Fruit fly (Drosophila melanogaster) whole organism, embryonic: Measurements from ENCODE around the gene CG45002.

Experiments
- Abd-B ChIP-seq: fragments of 200-800 bp; sonication (Bioruptor generic); optimal IDR thresholded peaks from 2 replicates; lab custom pipeline; 2018; ENCODE audit warnings: missing biosample characterization, mild to moderate bottlenecking, missing genetic modification characterization, moderate library complexity
- Bgb ChIP-seq: fragments of 200-800 bp; sonication (Bioruptor generic); IDR thresholded peaks from 2 replicates; pipeline ENCODE4 v1.3.6; 2022; ENCODE audit warnings: missing biosample characterization, missing genetic modification characterization; ENCODE audit not compliant: partially characterized antibody
- C15 ChIP-seq: fragments of 200-800 bp; sonication (Bioruptor generic); IDR thresholded peaks from 3 replicates; pipeline ENCODE4 v1.3.6; 2022; ENCODE audit warnings: missing biosample characterization, missing genetic modification characterization
- CG10543 ChIP-seq: fragments of 200-800 bp; sonication (Bioruptor generic); optimal IDR thresholded peaks from 3 replicates; lab custom pipeline; 2017; ENCODE audit warnings: missing biosample characterization, mild to moderate bottlenecking, missing genetic modification characterization, moderate library complexity
- CG11085 ChIP-seq: fragments of 200-800 bp; sonication (Bioruptor generic); IDR thresholded peaks from 2 replicates; pipeline ENCODE4 v1.3.6; 2022; ENCODE audit warnings: missing biosample characterization, missing genetic modification characterization
- CG11723 ChIP-seq: fragments of 200-800 bp; sonication (Bioruptor generic); optimal IDR thresholded peaks from 2 replicates; lab custom pipeline; 2017; ENCODE audit warnings: missing biosample characterization, mild to moderate bottlenecking, missing genetic modification characterization
- CG12659 ChIP-seq: fragments of 200-800 bp; sonication (Bioruptor generic); optimal IDR thresholded peaks from 3 replicates; lab custom pipeline; 2017; ENCODE audit warnings: mild to moderate bottlenecking, missing biosample characterization, missing genetic modification reagents, missing genetic modification characterization
- CG13123 ChIP-seq: fragments of 200-800 bp; sonication (Bioruptor generic); optimal IDR thresholded peaks from 2 replicates; lab custom pipeline; 2016; ENCODE audit warnings: missing biosample characterization, missing genetic modification characterization
- CG13775 ChIP-seq: fragments of 200-800 bp; sonication (Bioruptor generic); optimal IDR thresholded peaks from 3 replicates; lab custom pipeline; 2017; ENCODE audit warnings: missing biosample characterization, mild to moderate bottlenecking, missing genetic modification characterization
- CG15073 ChIP-seq: fragments of 200-800 bp; sonication (Bioruptor generic); optimal IDR thresholded peaks from 2 replicates; lab custom pipeline; 2016; ENCODE audit warnings: missing biosample characterization, missing genetic modification characterization
- CG15601 ChIP-seq: fragments of 200-800 bp; sonication (Bioruptor generic); optimal IDR thresholded peaks from 3 replicates; lab custom pipeline; 2019; ENCODE audit warnings: missing biosample characterization, mild to moderate bottlenecking, missing genetic modification characterization, moderate library complexity
- CG16815 ChIP-seq: fragments of 200-800 bp; sonication (Bioruptor generic); optimal IDR thresholded peaks from 3 replicates; lab custom pipeline; 2017; ENCODE audit warnings: missing biosample characterization, mild to moderate bottlenecking, missing genetic modification characterization
- CG3726 ChIP-seq: fragments of 200-800 bp; sonication (Bioruptor generic); IDR thresholded peaks from 3 replicates; pipeline ENCODE4, ENCODE4 v1.3.6; 2022; ENCODE audit warnings: missing biosample characterization, missing genetic modification characterization
- CG6689 ChIP-seq: fragments of 200-800 bp; sonication (Bioruptor generic); IDR thresholded peaks from 2 replicates; pipeline ENCODE4 v1.3.6; 2022; ENCODE audit warnings: missing biosample characterization, missing genetic modification characterization
- CG6765 ChIP-seq: fragments of 200-800 bp; sonication (Bioruptor generic); optimal IDR thresholded peaks from 3 replicates; lab custom pipeline; 2017; ENCODE audit warnings: missing biosample characterization, mild to moderate bottlenecking, missing genetic modification characterization
- CG6791 ChIP-seq: fragments of 200-800 bp; sonication (Bioruptor generic); IDR thresholded peaks from 3 replicates; pipeline ENCODE4 v1.3.6; 2022; ENCODE audit warnings: missing biosample characterization, missing genetic modification characterization; ENCODE audit not compliant: partially characterized antibody
- CG7987 ChIP-seq: fragments of 200-800 bp; sonication (Bioruptor generic); optimal IDR thresholded peaks from 2 replicates; lab custom pipeline; 2018; ENCODE audit warnings: missing biosample characterization, mild to moderate bottlenecking, missing genetic modification characterization, moderate library complexity
- CG8478 ChIP-seq: fragments of >200 bp; optimal IDR thresholded peaks from 2 replicates; lab custom pipeline; 2018
- CrebB ChIP-seq: fragments of 200-800 bp; sonication (Bioruptor generic); optimal IDR thresholded peaks from 3 replicates; lab custom pipeline; 2018; ENCODE audit warnings: missing biosample characterization, mild to moderate bottlenecking, missing genetic modification characterization
- Dbx ChIP-seq: fragments of 200-800 bp; sonication (Bioruptor generic); IDR thresholded peaks from 3 replicates; pipeline ENCODE4 v1.3.6; 2022; ENCODE audit warnings: missing biosample characterization, missing genetic modification characterization
- Dip2 ChIP-seq: fragments of 200-800 bp; sonication (Bioruptor generic); IDR thresholded peaks from 2 replicates; pipeline ENCODE4 v1.3.6; 2022; ENCODE audit warnings: missing biosample characterization, missing genetic modification characterization
- Dip3 ChIP-seq: fragments of 200-800 bp; sonication (Bioruptor generic); optimal IDR thresholded peaks from 3 replicates; lab custom pipeline; 2016; ENCODE audit warnings: missing biosample characterization, missing genetic modification characterization
- HLH54F ChIP-seq: fragments of 200-800 bp; sonication (Bioruptor generic); optimal IDR thresholded peaks from 3 replicates; lab custom pipeline; 2016; ENCODE audit warnings: missing biosample characterization, missing genetic modification characterization
- Hand ChIP-seq: fragments of 200-800 bp; sonication (Bioruptor generic); optimal IDR thresholded peaks from 2 replicates; lab custom pipeline; 2017; ENCODE audit warnings: mild to moderate bottlenecking, missing biosample characterization, missing genetic modification reagents, missing genetic modification characterization
- HmgD ChIP-seq: fragments of 200-800 bp; sonication (Bioruptor generic); optimal IDR thresholded peaks from 3 replicates; lab custom pipeline; 2016; ENCODE audit warnings: missing biosample characterization, missing genetic modification characterization
- Sox100B ChIP-seq: fragments of 200-800 bp; sonication (Bioruptor generic); optimal IDR thresholded peaks from 3 replicates; lab custom pipeline; 2018; ENCODE audit warnings: missing biosample characterization, mild to moderate bottlenecking, missing genetic modification characterization
- Sry-β ChIP-seq: fragments of 200-800 bp; sonication (Bioruptor generic); optimal IDR thresholded peaks from 2 replicates; lab custom pipeline; 2018; ENCODE audit warnings: missing biosample characterization, mild to moderate bottlenecking, missing genetic modification characterization, moderate library complexity
- aop ChIP-seq: fragments of 200-800 bp; sonication (Bioruptor generic); IDR thresholded peaks from 2 replicates; pipeline ENCODE4 v1.3.6; 2022; ENCODE audit warnings: missing biosample characterization, missing genetic modification characterization
- ash1 ChIP-seq: fragments of 200-800 bp; sonication (Bioruptor generic); optimal IDR thresholded peaks from 2 replicates; lab custom pipeline; 2018; ENCODE audit warnings: missing biosample characterization, mild to moderate bottlenecking, missing genetic modification characterization
- chm ChIP-seq: fragments of 200-800 bp; sonication (Bioruptor generic); IDR thresholded peaks from 2 replicates; pipeline ENCODE4 v1.3.6; 2022; ENCODE audit warnings: missing biosample characterization, missing genetic modification characterization
- cwo ChIP-seq: fragments of 200-800 bp; sonication (Bioruptor generic); optimal IDR thresholded peaks from 3 replicates; lab custom pipeline; 2017; ENCODE audit warnings: missing biosample characterization, missing genetic modification characterization, mild to moderate bottlenecking, moderate library complexity, missing genetic modification reagents
- dan ChIP-seq: fragments of 200-800 bp; sonication (Bioruptor generic); IDR thresholded peaks from 2 replicates; pipeline ENCODE4 v1.3.6; 2022; ENCODE audit warnings: missing biosample characterization, missing genetic modification characterization
- dati ChIP-seq: fragments of 200-800 bp; sonication (Bioruptor generic); IDR thresholded peaks from 2 replicates; pipeline ENCODE4 v1.3.6; 2022; ENCODE audit warnings: missing biosample characterization, missing genetic modification characterization
- dmrt11E ChIP-seq: fragments of 200-800 bp; sonication (Bioruptor generic); optimal IDR thresholded peaks from 3 replicates; lab custom pipeline; 2018; ENCODE audit warnings: missing biosample characterization, mild to moderate bottlenecking, missing genetic modification characterization, moderate library complexity
- fru ChIP-seq: fragments of >200 bp; optimal IDR thresholded peaks from 2 replicates; lab custom pipeline; 2017
- h ChIP-seq: fragments of >200 bp; optimal IDR thresholded peaks from 2 replicates; lab custom pipeline; 2017
- hth ChIP-seq: fragments of >200 bp; optimal IDR thresholded peaks from 2 replicates; lab custom pipeline; 2017; ENCODE audit warnings: inconsistent platforms
- ind ChIP-seq: fragments of 200-800 bp; sonication (Bioruptor generic); optimal IDR thresholded peaks from 3 replicates; lab custom pipeline; 2016; ENCODE audit warnings: missing biosample characterization, missing genetic modification characterization
- lilli ChIP-seq: fragments of 200-800 bp; sonication (Bioruptor generic); optimal IDR thresholded peaks from 3 replicates; lab custom pipeline; 2016; ENCODE audit warnings: missing biosample characterization, missing genetic modification characterization
- mirr ChIP-seq: fragments of 200-800 bp; sonication (Bioruptor generic); optimal IDR thresholded peaks from 3 replicates; lab custom pipeline; 2018; ENCODE audit warnings: missing biosample characterization, mild to moderate bottlenecking, missing genetic modification characterization
- pnt ChIP-seq: fragments of 200-800 bp; sonication (Bioruptor generic); optimal IDR thresholded peaks from 3 replicates; lab custom pipeline; 2016; ENCODE audit warnings: missing biosample characterization, missing genetic modification characterization
- prd ChIP-seq, 3 experiments: fragments of >200 bp in 2 of 3; fragments of 200-800 bp in 1 of 3; sonication (Bioruptor generic) in 1 of 3; optimal IDR thresholded peaks in 2 of 3; IDR thresholded peaks in 1 of 3; 2 replicates in 2 of 3; 3 replicates in 1 of 3; pipeline versions ENCODE4 v1.3.6 to Lab custom; 2017 to 2022; ENCODE audit warnings: missing biosample characterization in 1 of 3, missing genetic modification characterization in 1 of 3
- ranshi ChIP-seq: fragments of 200-800 bp; sonication (Bioruptor generic); IDR thresholded peaks from 2 replicates; pipeline ENCODE4 v1.3.6; 2022; ENCODE audit warnings: missing biosample characterization, missing genetic modification characterization
- rib ChIP-seq: fragments of 200-800 bp; sonication (Bioruptor generic); IDR thresholded peaks from 2 replicates; pipeline ENCODE4 v1.3.6; 2022; ENCODE audit warnings: missing biosample characterization, missing genetic modification characterization
- sd ChIP-seq: fragments of 200-800 bp; sonication (Bioruptor generic); optimal IDR thresholded peaks from 3 replicates; lab custom pipeline; 2018; ENCODE audit warnings: missing biosample characterization, mild to moderate bottlenecking, missing genetic modification characterization, moderate library complexity
- seq ChIP-seq: fragments of 200-800 bp; sonication (Bioruptor generic); IDR thresholded peaks from 2 replicates; pipeline ENCODE4 v1.3.6; 2022; ENCODE audit warnings: missing biosample characterization, missing genetic modification characterization
- sim ChIP-seq: fragments of 200-800 bp; sonication (Bioruptor generic); IDR thresholded peaks from 2 replicates; pipeline ENCODE4 v1.3.6; 2022; ENCODE audit warnings: missing biosample characterization, missing genetic modification characterization
- slbo ChIP-seq: fragments of 200-800 bp; sonication (Bioruptor generic); IDR thresholded peaks from 2 replicates; pipeline ENCODE4 v1.3.6; 2022; ENCODE audit warnings: missing biosample characterization, missing genetic modification characterization
- stc ChIP-seq: fragments of 200-800 bp; sonication (Bioruptor generic); IDR thresholded peaks from 2 replicates; pipeline ENCODE4 v1.3.6; 2022; ENCODE audit warnings: missing biosample characterization, missing genetic modification characterization
- twi ChIP-seq: fragments of 200-800 bp; optimal IDR thresholded peaks from 2 replicates; lab custom pipeline; 2019; ENCODE audit warnings: missing biosample characterization, mild to moderate bottlenecking, missing genetic modification characterization, moderate library complexity
- vfl ChIP-seq: fragments of 200-800 bp; sonication (Bioruptor generic); optimal IDR thresholded peaks from 2 replicates; lab custom pipeline; 2016; ENCODE audit warnings: missing biosample characterization, missing genetic modification characterization
- z ChIP-seq: fragments of 200-800 bp; sonication (Bioruptor generic); IDR thresholded peaks from 3 replicates; pipeline ENCODE4 v1.3.6; 2022; ENCODE audit warnings: missing biosample characterization, missing genetic modification characterization
- zen2 ChIP-seq: fragments of 200-800 bp; sonication (Bioruptor generic); IDR thresholded peaks from 3 replicates; pipeline ENCODE4 v1.3.6; 2022; ENCODE audit warnings: missing biosample characterization, missing genetic modification characterization; ENCODE audit not compliant: partially characterized antibody

Gene CG45002

dm6 chrX:16967415-16967814 lies 99.1 kb downstream of the CG45002 start (continued):
- peak; percentile 60; the same call in 2 of the 3 replicates for TF ChIP-seq CG6791 (GFP tag; lab: Robert Waterston, UW)
- no peak for TF ChIP-seq vfl
- TF ChIP-seq mirr (GFP tag; lab: Kevin White, UChicago): no peak
- TF ChIP-seq Dbx (GFP tag; lab: Robert Waterston, UW): no peak
- TF ChIP-seq chm (GFP tag; lab: Robert Waterston, UW): no peak
- TF ChIP-seq seq (GFP tag; lab: Robert Waterston, UW): no peak
- TF ChIP-seq fru (lab: Kevin White, UChicago): no peak
- TF ChIP-seq CG15073 (GFP tag; lab: Kevin White, UChicago): no peak
- TF ChIP-seq CG16815 (GFP tag; lab: Kevin White, UChicago): peak; percentile 57
- TF ChIP-seq HmgD: no peak
- no peak for TF ChIP-seq CrebB (tag; lab: Kevin White, UChicago)
- TF ChIP-seq Bgb (GFP tag; lab: Robert Waterston, UW): no peak
- TF ChIP-seq CG15601 (tag; lab: Kevin White, UChicago): peak; percentile 4
- no peak for TF ChIP-seq Dip2 (GFP tag; lab: Robert Waterston, UW)
- peak; percentile 35 for TF ChIP-seq twi (tag; lab: Kevin White, UChicago)
- no peak for TF ChIP-seq CG11085 (GFP tag; lab: Robert Waterston, UW)
- peak; percentile 6 for TF ChIP-seq CG12659 (GFP tag; lab: Kevin White, UChicago)
- no peak for TF ChIP-seq CG13123
- TF ChIP-seq cwo (GFP tag; lab: Kevin White, UChicago): no peak
- no peak for TF ChIP-seq dati (GFP tag; lab: Robert Waterston, UW)
- TF ChIP-seq lilli (GFP tag; lab: Kevin White, UChicago): no peak
- peak; percentile 60 for TF ChIP-seq dmrt11E
- TF ChIP-seq Dip3 (GFP tag; lab: Kevin White, UChicago): no peak
- no peak for TF ChIP-seq zen2
- no peak for TF ChIP-seq CG3726
- no peak for TF ChIP-seq C15 (GFP tag; lab: Robert Waterston, UW)
- TF ChIP-seq pnt: no peak
- no peak for TF ChIP-seq ind
- TF ChIP-seq Hand: no peak
- TF ChIP-seq sd: no peak
- TF ChIP-seq hth: no peak
- TF ChIP-seq Sox100B (GFP tag; lab: Kevin White, UChicago): no peak
- no peak for TF ChIP-seq rib (GFP tag; lab: Robert Waterston, UW)
- TF ChIP-seq sim: peak; percentile 37; the same call in 1 of the 2 replicates
- TF ChIP-seq ash1 (GFP tag; lab: Kevin White, UChicago): no peak
- no peak for TF ChIP-seq CG6689 (GFP tag; lab: Robert Waterston, UW)
- no peak; the same call in 1 of the 2 replicates for TF ChIP-seq dan (GFP tag; lab: Robert Waterston, UW)
- TF ChIP-seq CG6765: no peak
- TF ChIP-seq CG7987 (GFP tag; lab: Kevin White, UChicago): no peak
- no peak for TF ChIP-seq Abd-B (GFP tag; lab: Kevin White, UChicago)
- TF ChIP-seq CG11723 (GFP tag; lab: Kevin White, UChicago): no peak
- TF ChIP-seq aop (GFP tag; lab: Robert Waterston, UW): no peak
- no peak for TF ChIP-seq CG10543 (GFP tag; lab: Kevin White, UChicago)
- no peak for TF ChIP-seq Sry-β (GFP tag; lab: Kevin White, UChicago)
- no peak for TF ChIP-seq z (GFP tag; lab: Robert Waterston, UW)
- no peak for TF ChIP-seq stc (GFP tag; lab: Robert Waterston, UW)
- TF ChIP-seq ranshi: 0 out of 2 replicates have a peak, but pooled peaks have one; percentile 14
- TF ChIP-seq CG13775 (GFP tag; lab: Kevin White, UChicago): peak; percentile 41
- no peak for TF ChIP-seq HLH54F (GFP tag; lab: Kevin White, UChicago)
- no peak for TF ChIP-seq slbo (GFP tag; lab: Robert Waterston, UW)
- peak; percentile 48 for TF ChIP-seq h (lab: Kevin White, UChicago)
- no peak for TF ChIP-seq CG8478
- no peak for TF ChIP-seq prd (optimal IDR thresholded peaks at IDR 0.05; lab: Kevin White, UChicago)
- TF ChIP-seq prd (GFP tag; IDR thresholded peaks at IDR 0.05; lab: Robert Waterston, UW): peak; percentile 58; the same call in 2 of the 3 replicates
